Worm (Caenorhabditis elegans) whole organism, mixed stage, embryonic: ENCODE data around the gene ZK721.4.

Experiments
- ceh-43 ChIP-seq: fragments of 200-800 bp; sonication (Bioruptor generic); optimal IDR thresholded peaks from 2 replicates; lab custom pipeline; 2018; ENCODE audit warnings: mild to moderate bottlenecking, missing genetic modification characterization, moderate library complexity, missing compliant biosample characterization
- elt-3 ChIP-seq: fragments of 150-350 bp; optimal IDR thresholded peaks from 2 replicates; lab custom pipeline; 2014; ENCODE audit warnings: missing biosample characterization, missing genetic modification characterization
- lin-13 ChIP-seq: fragments of 150-350 bp; optimal IDR thresholded peaks from 2 replicates; lab custom pipeline; 2014; ENCODE audit warnings: missing biosample characterization, missing genetic modification characterization
- mep-1 ChIP-seq: fragments of 150-350 bp; optimal IDR thresholded peaks from 2 replicates; lab custom pipeline; 2017; ENCODE audit warnings: missing biosample characterization, missing genetic modification reagents, missing genetic modification characterization, inconsistent platforms
- sptf-1 ChIP-seq: sonication (generic microtip); optimal IDR thresholded peaks from 2 replicates; lab custom pipeline; 2017; ENCODE audit warnings: mild to moderate bottlenecking, missing genetic modification characterization, moderate library complexity, missing compliant biosample characterization
- unc-62 ChIP-seq: fragments of 150-350 bp; optimal IDR thresholded peaks from 2 replicates; lab custom pipeline; 2014; ENCODE audit warnings: missing biosample characterization, missing genetic modification reagents, missing genetic modification characterization

ce11 chrX:8737801-8738200 is 40.9 kb upstream of the ZK721.4 start:
- TF ChIP-seq mep-1 (tag; lab: Kevin White, UChicago): no peak
- TF ChIP-seq ceh-43: no peak
- no peak for TF ChIP-seq sptf-1 (tag; lab: Kevin White, UChicago)
- TF ChIP-seq lin-13 (tag; lab: Kevin White, UChicago): no peak
- TF ChIP-seq elt-3: no peak
- no peak for TF ChIP-seq unc-62 (GFP tag; lab: Kevin White, UChicago)
